Worm (Caenorhabditis elegans): ENCODE results near the gene F14H8.2.

- TF ChIP-seq ztf-23 (GFP tag; IDR thresholded peaks at IDR 0.05) (no peak), klf-2 (GFP tag; conservative IDR thresholded peaks at IDR 0.05) (no peak), cog-1 (tag; optimal IDR thresholded peaks at IDR 0.05) (no peak), ztf-29 (GFP tag; IDR thresholded peaks at IDR 0.05) (no peak), flt-1 (GFP tag; IDR thresholded peaks at IDR 0.05) (no peak), med-1 (GFP tag; optimal IDR thresholded peaks at IDR 0.05; ENCODE audit: insufficient read depth) (no peak), T22C8.4 (GFP tag; IDR thresholded peaks at IDR 0.05) (no peak)
Measured at ce11 chrV:15058423-15058822, 38.3 kb upstream of the F14H8.2 start.

Data from whole organism, midembryonic.